Fruit fly (Drosophila melanogaster) whole organism, wandering third instar larva: ENCODE measurements around the gene Lamtor5.

Experiments
- Abd-B ChIP-seq: fragments of >200 bp; optimal IDR thresholded peaks from 2 replicates; lab custom pipeline; 2017; ENCODE audit warnings: missing biosample characterization, missing genetic modification characterization
- CrebA ChIP-seq: fragments of 200-800 bp; sonication (Bioruptor generic); optimal IDR thresholded peaks from 2 replicates; lab custom pipeline; 2016; ENCODE audit warnings: missing biosample characterization, mild to moderate bottlenecking, missing genetic modification characterization, borderline replicate concordance
- Dfd ChIP-seq: fragments of >200 bp; optimal IDR thresholded peaks from 2 replicates; lab custom pipeline; 2017; ENCODE audit warnings: missing biosample characterization, missing genetic modification characterization
- HLH106 ChIP-seq: fragments of 200-800 bp; optimal IDR thresholded peaks from 3 replicates; lab custom pipeline; 2019; ENCODE audit warnings: missing biosample characterization, mild to moderate bottlenecking, missing genetic modification characterization, moderate library complexity
- Myc ChIP-seq: fragments of >200 bp; optimal IDR thresholded peaks from 2 replicates; lab custom pipeline; 2017
- brk ChIP-seq: fragments of 200-800 bp; sonication (Bioruptor generic); optimal IDR thresholded peaks from 2 replicates; lab custom pipeline; 2016; ENCODE audit warnings: missing biosample characterization, mild to moderate bottlenecking, missing genetic modification characterization
- foxo ChIP-seq, 2 experiments: fragments of 200-800 bp; sonication (Bioruptor generic); optimal IDR thresholded peaks; 2 replicates in 1 of 2; 3 replicates in 1 of 2; lab custom pipeline; 2016 to 2017; ENCODE audit warnings: missing biosample characterization in 2 of 2, missing genetic modification characterization in 2 of 2
- lola ChIP-seq: fragments of >200 bp; optimal IDR thresholded peaks from 2 replicates; lab custom pipeline; 2017; ENCODE audit warnings: missing biosample characterization, missing genetic modification characterization
- pan ChIP-seq: fragments of >200 bp; optimal IDR thresholded peaks from 2 replicates; lab custom pipeline; 2017
- psq ChIP-seq: fragments of 200-800 bp; sonication (Bioruptor generic); optimal IDR thresholded peaks from 3 replicates; lab custom pipeline; 2017; ENCODE audit warnings: missing biosample characterization, mild to moderate bottlenecking, missing genetic modification characterization, moderate library complexity
- sv ChIP-seq: fragments of 200-800 bp; sonication (Bioruptor generic); optimal IDR thresholded peaks from 3 replicates; lab custom pipeline; 2016; ENCODE audit warnings: missing biosample characterization, missing genetic modification characterization
- usp ChIP-seq: fragments of >200 bp; optimal IDR thresholded peaks from 2 replicates; lab custom pipeline; 2017; ENCODE audit warnings: missing biosample characterization, missing genetic modification characterization

DNA sequence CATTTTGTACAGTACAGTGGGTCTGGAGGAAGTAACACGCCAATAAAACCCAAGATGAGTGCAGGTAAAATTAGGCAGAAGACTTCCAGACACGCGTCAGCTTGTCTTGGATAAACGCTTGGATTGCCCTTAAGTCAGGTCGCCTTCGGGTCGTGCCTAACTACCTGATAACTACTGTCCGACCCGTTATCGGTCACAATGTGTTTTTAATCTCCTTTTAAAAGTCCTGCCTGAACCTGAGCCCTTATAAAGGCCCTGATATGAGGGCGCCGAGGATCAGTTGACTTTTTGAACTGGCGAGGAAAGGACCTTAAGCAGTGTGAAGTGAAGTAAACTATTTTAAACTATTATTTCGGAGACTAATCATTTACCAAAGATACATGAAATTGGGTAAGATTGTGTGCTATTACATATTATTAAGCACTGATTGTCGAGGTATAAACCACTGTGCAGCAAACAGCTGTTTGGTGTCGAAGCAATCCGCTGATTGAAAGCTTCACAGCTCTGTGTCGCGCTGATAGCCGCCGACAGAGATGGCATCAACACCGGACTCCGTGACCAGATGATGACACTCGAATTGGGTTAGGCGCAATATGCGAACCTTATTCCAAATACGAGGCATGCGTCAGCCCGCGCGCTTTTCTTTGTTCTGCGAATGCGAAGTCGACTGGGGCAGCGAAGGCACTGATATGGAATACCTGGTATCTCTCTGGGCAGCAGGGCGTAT lies 34.7 kb downstream of the Lamtor5 start:
- no peak for TF ChIP-seq psq (GFP tag; lab: Kevin White, UChicago)
- TF ChIP-seq Abd-B (GFP tag; lab: Kevin White, UChicago) = no peak
- no peak for TF ChIP-seq foxo (GFP tag; optimal IDR thresholded peaks at IDR 0.05; lab: Kevin White, UChicago)
- TF ChIP-seq pan (lab: Kevin White, UChicago) = no peak
- TF ChIP-seq brk (GFP tag; lab: Kevin White, UChicago) = no peak
- no peak for TF ChIP-seq CrebA (GFP tag; lab: Kevin White, UChicago)
- no peak for TF ChIP-seq sv
- TF ChIP-seq Myc (lab: Kevin White, UChicago) = no peak
- TF ChIP-seq HLH106 (tag; lab: Kevin White, UChicago) = no peak
- TF ChIP-seq usp (GFP tag; lab: Kevin White, UChicago) = no peak
- TF ChIP-seq Dfd = no peak
- TF ChIP-seq lola (GFP tag; lab: Kevin White, UChicago) = no peak
